Worm (Caenorhabditis elegans): ENCODE data around the gene mics-1.

Gene mics-1

ce11 chrV:10592479-10592878, 14.4 kb upstream of the mics-1 start, which contains the start of gene T21C9.9:
T21C9.9 (minus strand) TSS chrV:10592579.
- no peak for TF ChIP-seq rnt-1 (tag; optimal IDR thresholded peaks at IDR 0.05)
- no peak for TF ChIP-seq Y22D7AL.16 (tag; optimal IDR thresholded peaks at IDR 0.05)
- no peak for TF ChIP-seq ceh-30 (tag; optimal IDR thresholded peaks at IDR 0.05)
- TF ChIP-seq pros-1 (tag; optimal IDR thresholded peaks at IDR 0.05) = no peak
- TF ChIP-seq ceh-18 (tag; optimal IDR thresholded peaks at IDR 0.05) = no peak

DNA sequence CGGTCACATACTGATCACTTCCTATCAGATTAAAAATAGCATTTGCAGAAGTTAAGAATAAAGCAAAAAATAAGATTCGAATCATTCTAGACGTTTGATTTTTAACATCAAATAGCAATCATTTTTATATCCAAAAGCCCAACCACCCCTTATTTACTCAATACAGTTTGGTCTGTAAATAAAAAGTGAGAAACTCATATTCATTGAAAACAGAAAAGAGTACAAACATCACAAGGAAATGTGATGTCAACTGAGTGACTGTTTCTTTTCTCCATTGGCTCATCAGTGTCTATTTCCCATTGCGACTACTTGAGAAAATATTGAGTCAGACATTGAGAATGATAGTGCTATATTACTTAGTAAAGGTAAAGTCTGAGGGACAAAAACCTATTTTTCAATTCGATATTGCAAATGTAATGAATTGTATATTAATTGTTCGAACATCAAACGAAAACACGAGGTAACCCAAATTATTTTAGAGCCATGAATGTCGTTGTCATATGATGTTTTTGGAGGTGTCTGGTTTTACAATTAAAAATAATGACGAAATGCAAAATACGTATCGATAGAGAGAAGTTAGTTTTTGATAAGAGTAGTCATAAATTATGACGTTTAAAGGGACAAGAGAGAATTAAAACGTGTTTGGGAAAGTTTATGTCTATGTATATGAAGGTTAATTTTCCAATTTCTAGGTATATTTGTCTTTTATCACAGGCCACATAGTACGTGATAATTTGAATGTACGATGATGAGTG, 11.8 kb upstream of the mics-1 start, which contains the start of gene ttr-23:
TSS of gene ttr-23 (minus strand) at position 87 of the 755 bp plus-strand sequence.
- TF ChIP-seq C38D4.7 (GFP tag; optimal IDR thresholded peaks at IDR 0.05) (no peak), ahr-1 (tag; optimal IDR thresholded peaks at IDR 0.05) (no peak), fkh-10 (GFP tag; optimal IDR thresholded peaks at IDR 0.05) (no peak), T23F11.4 (GFP tag; optimal IDR thresholded peaks at IDR 0.05) (no peak), hlh-13 (GFP tag; optimal IDR thresholded peaks at IDR 0.05) (no peak), Y22D7AL.16 (tag; optimal IDR thresholded peaks at IDR 0.05) (no peak), K02D7.2 (tag; optimal IDR thresholded peaks at IDR 0.05) (no peak), dve-1 (tag; optimal IDR thresholded peaks at IDR 0.05) (no peak), ceh-9 (tag; optimal IDR thresholded peaks at IDR 0.05) (no peak), ceh-31 (tag; optimal IDR thresholded peaks at IDR 0.05) (no peak), unc-3 (GFP tag; conservative IDR thresholded peaks at IDR 0.05) (no peak), unc-3 (tag; optimal IDR thresholded peaks at IDR 0.05) (no peak), tbx-7 (tag; optimal IDR thresholded peaks at IDR 0.05) (no peak), ref-2 (tag; optimal IDR thresholded peaks at IDR 0.05) (no peak), elt-4 (tag; optimal IDR thresholded peaks at IDR 0.05) (no peak), dmd-4 (tag; optimal IDR thresholded peaks at IDR 0.05; ENCODE audit: borderline replicate concordance) (no peak), syd-9 (tag; optimal IDR thresholded peaks at IDR 0.05) (no peak), odd-2 (tag; optimal IDR thresholded peaks at IDR 0.05) (no peak), fax-1 (tag; optimal IDR thresholded peaks at IDR 0.05) (no peak)

DNA sequence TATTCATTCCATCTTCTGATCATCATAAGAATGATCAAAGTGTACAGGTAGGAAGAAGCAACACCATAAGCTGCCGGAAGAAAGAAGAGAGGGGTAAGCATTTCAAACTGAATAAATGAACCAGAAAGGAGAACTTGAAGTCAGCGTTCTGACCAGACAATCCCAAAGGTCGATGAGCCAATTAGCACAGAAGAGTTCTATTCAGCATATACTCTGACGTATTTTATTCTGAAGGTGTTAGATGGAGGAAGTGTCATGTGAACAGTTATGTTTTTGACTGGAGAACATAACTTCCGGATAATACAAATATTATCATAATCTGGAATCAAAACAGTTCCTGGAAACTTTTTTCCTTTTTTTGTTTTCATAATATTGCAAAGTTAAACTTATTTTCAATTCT, 10.6 kb upstream of the mics-1 start, which contains the start of gene srg-32:
TSS of gene srg-32 (minus strand) at position 101 of the 400 bp plus-strand sequence.
- no peak for TF ChIP-seq K02D7.2 (tag; optimal IDR thresholded peaks at IDR 0.05)
- no peak for TF ChIP-seq hlh-15 (tag; optimal IDR thresholded peaks at IDR 0.05)
- TF ChIP-seq syd-9 (tag; optimal IDR thresholded peaks at IDR 0.05) = no peak
- no peak for TF ChIP-seq sox-2 (GFP tag; IDR thresholded peaks at IDR 0.05)
- no peak for TF ChIP-seq elt-4 (tag; optimal IDR thresholded peaks at IDR 0.05)
- no peak for TF ChIP-seq sdc-2 (tag; optimal IDR thresholded peaks at IDR 0.05)
- no peak for TF ChIP-seq ets-4 (tag; optimal IDR thresholded peaks at IDR 0.05)
- TF ChIP-seq C38D4.7 (GFP tag; optimal IDR thresholded peaks at IDR 0.05) = no peak
- no peak for TF ChIP-seq nhr-11 (tag; optimal IDR thresholded peaks at IDR 0.05)
- no peak for TF ChIP-seq eyg-1 (tag; optimal IDR thresholded peaks at IDR 0.05)
- no peak for TF ChIP-seq pax-1 (tag; optimal IDR thresholded peaks at IDR 0.05)
- no peak for TF ChIP-seq hlh-6 (tag; optimal IDR thresholded peaks at IDR 0.05)
- no peak for TF ChIP-seq lin-11 (tag; optimal IDR thresholded peaks at IDR 0.05)
- TF ChIP-seq pha-4 (tag; optimal IDR thresholded peaks at IDR 0.05) = no peak
- TF ChIP-seq madf-2 (tag; optimal IDR thresholded peaks at IDR 0.05) = no peak
- TF ChIP-seq tbx-7 (tag; optimal IDR thresholded peaks at IDR 0.05) = no peak
- TF ChIP-seq ceh-19 (GFP tag; optimal IDR thresholded peaks at IDR 0.05) = no peak
- TF ChIP-seq nfya-1 (tag; optimal IDR thresholded peaks at IDR 0.05) = no peak
- TF ChIP-seq ceh-22 (tag; optimal IDR thresholded peaks at IDR 0.05) = no peak

ce11 chrV:10581837-10582300, 3.7 kb upstream of the mics-1 start, which contains the start of gene T21C9.6:
T21C9.6 (plus strand) TSS chrV:10581887.
- no peak for TF ChIP-seq K02D7.2 (tag; optimal IDR thresholded peaks at IDR 0.05)
- TF ChIP-seq K09A11.1 (tag; optimal IDR thresholded peaks at IDR 0.05; ENCODE audit: insufficient read depth) = no peak
- no peak for TF ChIP-seq pqm-1 (tag; optimal IDR thresholded peaks at IDR 0.05)
- no peak for TF ChIP-seq pag-3 (tag; optimal IDR thresholded peaks at IDR 0.05; ENCODE audit: borderline replicate concordance)
- no peak for TF ChIP-seq syd-9 (tag; optimal IDR thresholded peaks at IDR 0.05)
- no peak for TF ChIP-seq C38D4.7 (GFP tag; optimal IDR thresholded peaks at IDR 0.05)
- no peak for TF ChIP-seq sox-2 (GFP tag; IDR thresholded peaks at IDR 0.05)
- no peak for TF ChIP-seq ceh-45 (GFP tag; IDR thresholded peaks at IDR 0.05)
- TF ChIP-seq sdc-2 (tag; optimal IDR thresholded peaks at IDR 0.05) = no peak
- TF ChIP-seq hlh-6 (tag; optimal IDR thresholded peaks at IDR 0.05) = no peak
- TF ChIP-seq Y22D7AL.16 (tag; optimal IDR thresholded peaks at IDR 0.05) = no peak
- TF ChIP-seq ahr-1 (tag; optimal IDR thresholded peaks at IDR 0.05) = no peak

Measured in whole organism, late embryonic.